Fruit fly (Drosophila melanogaster) whole organism, embryonic: ENCODE data around the gene CG7213.

Experiments
- Abd-B ChIP-seq: fragments of 200-800 bp; sonication (Bioruptor generic); optimal IDR thresholded peaks from 2 replicates; lab custom pipeline; 2018; ENCODE audit warnings: missing biosample characterization, mild to moderate bottlenecking, missing genetic modification characterization, moderate library complexity
- Antp ChIP-seq: fragments of 200-800 bp; sonication (Bioruptor generic); optimal IDR thresholded peaks from 3 replicates; lab custom pipeline; 2016; ENCODE audit warnings: missing biosample characterization, missing genetic modification characterization
- BEAF-32 ChIP-seq: fragments of 200-800 bp; sonication (Bioruptor generic); optimal IDR thresholded peaks from 3 replicates; lab custom pipeline; 2017; ENCODE audit warnings: missing biosample characterization, missing genetic modification characterization, mild to moderate bottlenecking, moderate library complexity, missing genetic modification reagents
- Bteb2 ChIP-seq: fragments of 200-800 bp; sonication (Bioruptor generic); optimal IDR thresholded peaks from 2 replicates; lab custom pipeline; 2016; ENCODE audit warnings: missing biosample characterization, missing genetic modification characterization
- CG10147 ChIP-seq: fragments of 200-800 bp; sonication (Bioruptor generic); optimal IDR thresholded peaks from 2 replicates; lab custom pipeline; 2019; ENCODE audit warnings: missing biosample characterization, mild to moderate bottlenecking, missing genetic modification characterization, moderate library complexity
- CG1024 ChIP-seq: fragments of 200-800 bp; sonication (Bioruptor generic); IDR thresholded peaks from 2 replicates; pipeline ENCODE4 v1.3.6; 2022; ENCODE audit warnings: missing biosample characterization, missing genetic modification characterization
- CG10321 ChIP-seq: fragments of 200-800 bp; sonication (Bioruptor generic); IDR thresholded peaks from 2 replicates; pipeline ENCODE4 v1.3.6; 2022; ENCODE audit warnings: missing biosample characterization, missing genetic modification characterization
- CG11696 ChIP-seq: fragments of 200-800 bp; sonication (Bioruptor generic); IDR thresholded peaks from 2 replicates; pipeline ENCODE4 v1.3.6; 2022; ENCODE audit warnings: missing biosample characterization, missing genetic modification characterization
- CG14710 ChIP-seq: fragments of 200-800 bp; sonication (Bioruptor generic); optimal IDR thresholded peaks from 3 replicates; lab custom pipeline; 2019; ENCODE audit warnings: missing biosample characterization, mild to moderate bottlenecking, missing genetic modification characterization, moderate library complexity
- CG16863 ChIP-seq: fragments of 200-800 bp; sonication (Bioruptor generic); optimal IDR thresholded peaks from 3 replicates; lab custom pipeline; 2016; ENCODE audit warnings: missing biosample characterization, missing genetic modification characterization
- CG1832 ChIP-seq: fragments of 200-800 bp; sonication (Bioruptor generic); optimal IDR thresholded peaks from 2 replicates; lab custom pipeline; 2017; ENCODE audit warnings: missing biosample characterization, mild to moderate bottlenecking, missing genetic modification characterization, inconsistent platforms
- CG18764 ChIP-seq: fragments of 200-800 bp; sonication (Bioruptor generic); optimal IDR thresholded peaks from 3 replicates; lab custom pipeline; 2016; ENCODE audit warnings: missing biosample characterization, missing genetic modification characterization
- CG2116 ChIP-seq: fragments of 200-800 bp; sonication (Bioruptor generic); optimal IDR thresholded peaks from 3 replicates; lab custom pipeline; 2018; ENCODE audit warnings: missing biosample characterization, mild to moderate bottlenecking, missing genetic modification characterization
- CG30431 ChIP-seq: fragments of 200-800 bp; sonication (Bioruptor generic); optimal IDR thresholded peaks from 2 replicates; lab custom pipeline; 2017; ENCODE audit warnings: missing biosample characterization, missing genetic modification characterization
- CG31224 ChIP-seq: fragments of 200-800 bp; sonication (Bioruptor generic); IDR thresholded peaks from 2 replicates; pipeline ENCODE4 v1.3.6; 2022; ENCODE audit warnings: missing biosample characterization, missing genetic modification characterization
- CG34376 ChIP-seq: fragments of 200-800 bp; sonication (Bioruptor generic); optimal IDR thresholded peaks from 2 replicates; lab custom pipeline; 2018; ENCODE audit warnings: missing biosample characterization, mild to moderate bottlenecking, missing genetic modification characterization
- CG6175 ChIP-seq: fragments of 200-800 bp; sonication (Bioruptor generic); IDR thresholded peaks from 3 replicates; pipeline ENCODE4 v1.3.6; 2022; ENCODE audit warnings: missing biosample characterization, missing genetic modification characterization
- CG6683 ChIP-seq: fragments of 200-800 bp; sonication (Bioruptor generic); optimal IDR thresholded peaks from 2 replicates; lab custom pipeline; 2017; ENCODE audit warnings: missing biosample characterization, mild to moderate bottlenecking, missing genetic modification characterization, missing genetic modification reagents
- CG7271 ChIP-seq: fragments of 200-800 bp; sonication (Bioruptor generic); optimal IDR thresholded peaks from 2 replicates; lab custom pipeline; 2018; ENCODE audit warnings: missing biosample characterization, mild to moderate bottlenecking, missing genetic modification characterization, moderate library complexity
- CG7839 ChIP-seq: fragments of 200-800 bp; sonication (Bioruptor generic); optimal IDR thresholded peaks from 3 replicates; lab custom pipeline; 2018; ENCODE audit warnings: missing biosample characterization, mild to moderate bottlenecking, missing genetic modification characterization, moderate library complexity
- CG7963 ChIP-seq: fragments of 200-800 bp; sonication (Bioruptor generic); IDR thresholded peaks from 3 replicates; pipeline ENCODE4 v1.3.6; 2022; ENCODE audit warnings: missing biosample characterization, missing genetic modification characterization; ENCODE audit not compliant: partially characterized antibody
- CG8388 ChIP-seq: fragments of 200-800 bp; sonication (Bioruptor generic); optimal IDR thresholded peaks from 2 replicates; lab custom pipeline; 2019; ENCODE audit warnings: missing biosample characterization, mild to moderate bottlenecking, missing genetic modification characterization, moderate library complexity
- CG9609 ChIP-seq: fragments of 200-800 bp; sonication (Bioruptor generic); optimal IDR thresholded peaks from 3 replicates; lab custom pipeline; 2016; ENCODE audit warnings: missing biosample characterization, missing genetic modification characterization
- HLH3B ChIP-seq: fragments of 200-800 bp; sonication (Bioruptor generic); IDR thresholded peaks from 2 replicates; pipeline ENCODE4 v1.3.6; 2022; ENCODE audit warnings: missing biosample characterization, missing genetic modification characterization
- HmgZ ChIP-seq: fragments of 200-800 bp; sonication (Bioruptor generic); optimal IDR thresholded peaks from 2 replicates; lab custom pipeline; 2018; ENCODE audit warnings: missing biosample characterization, mild to moderate bottlenecking, missing genetic modification characterization
- Kr ChIP-seq: fragments of 200-800 bp; sonication (Bioruptor generic); optimal IDR thresholded peaks from 2 replicates; lab custom pipeline; 2017; ENCODE audit warnings: missing biosample characterization, mild to moderate bottlenecking, missing genetic modification characterization
- MTF-1 ChIP-seq: fragments of 200-800 bp; sonication (Bioruptor generic); optimal IDR thresholded peaks from 2 replicates; lab custom pipeline; 2018; ENCODE audit warnings: missing biosample characterization, mild to moderate bottlenecking, missing genetic modification characterization, borderline replicate concordance
- Mad ChIP-seq: fragments of 200-800 bp; sonication (Bioruptor generic); optimal IDR thresholded peaks from 2 replicates; lab custom pipeline; 2016; ENCODE audit warnings: missing biosample characterization, missing genetic modification characterization
- Sin3A ChIP-seq: fragments of >200 bp; optimal IDR thresholded peaks from 2 replicates; lab custom pipeline; 2018
- Ssrp ChIP-seq: fragments of 200-800 bp; sonication (Bioruptor generic); optimal IDR thresholded peaks from 2 replicates; lab custom pipeline; 2018; ENCODE audit warnings: missing biosample characterization, mild to moderate bottlenecking, missing genetic modification characterization, moderate library complexity
- ab ChIP-seq: fragments of 200-800 bp; sonication (Bioruptor generic); optimal IDR thresholded peaks from 2 replicates; lab custom pipeline; 2016; ENCODE audit warnings: missing biosample characterization, missing genetic modification characterization
- al ChIP-seq: fragments of 200-800 bp; sonication (Bioruptor generic); IDR thresholded peaks from 2 replicates; pipeline ENCODE4 v1.3.6; 2022; ENCODE audit warnings: missing biosample characterization, missing genetic modification characterization
- bab2 ChIP-seq: fragments of 200-800 bp; sonication (Bioruptor generic); optimal IDR thresholded peaks from 2 replicates; lab custom pipeline; 2016; ENCODE audit warnings: missing biosample characterization, missing genetic modification characterization
- chinmo ChIP-seq: fragments of 200-800 bp; sonication (Bioruptor generic); IDR thresholded peaks from 4 replicates; pipeline ENCODE4 v1.3.6; 2022; ENCODE audit warnings: missing biosample characterization, missing genetic modification characterization; ENCODE audit not compliant: partially characterized antibody
- dan ChIP-seq: fragments of 200-800 bp; sonication (Bioruptor generic); IDR thresholded peaks from 2 replicates; pipeline ENCODE4 v1.3.6; 2022; ENCODE audit warnings: missing biosample characterization, missing genetic modification characterization
- dmrt99B ChIP-seq: fragments of 200-800 bp; sonication (Bioruptor generic); optimal IDR thresholded peaks from 2 replicates; lab custom pipeline; 2018; ENCODE audit warnings: missing biosample characterization, mild to moderate bottlenecking, missing genetic modification characterization, moderate library complexity
- emc ChIP-seq: fragments of 200-800 bp; sonication (Bioruptor generic); optimal IDR thresholded peaks from 2 replicates; lab custom pipeline; 2016; ENCODE audit warnings: missing biosample characterization, missing genetic modification characterization
- gce ChIP-seq: fragments of 200-800 bp; sonication (Bioruptor generic); IDR thresholded peaks from 3 replicates; pipeline ENCODE4 v1.3.6; 2022; ENCODE audit warnings: missing biosample characterization, missing genetic modification characterization
- gcm2 ChIP-seq: fragments of 200-800 bp; sonication (Bioruptor generic); optimal IDR thresholded peaks from 2 replicates; lab custom pipeline; 2016; ENCODE audit warnings: missing biosample characterization, missing genetic modification characterization
- hkb ChIP-seq, 2 experiments: fragments of 200-800 bp in 1 of 2; fragments of >200 bp in 1 of 2; sonication (Bioruptor generic) in 1 of 2; IDR thresholded peaks in 1 of 2; optimal IDR thresholded peaks in 1 of 2; 2 replicates each; pipeline versions ENCODE4 v1.3.6 to Lab custom; 2017 to 2022; ENCODE audit warnings: missing biosample characterization in 1 of 2, missing genetic modification characterization in 1 of 2
- jumu ChIP-seq: fragments of 200-800 bp; sonication (Bioruptor generic); optimal IDR thresholded peaks from 3 replicates; lab custom pipeline; 2016; ENCODE audit warnings: missing biosample characterization, missing genetic modification characterization
- luna ChIP-seq: fragments of 200-800 bp; sonication (Bioruptor generic); optimal IDR thresholded peaks from 2 replicates; lab custom pipeline; 2016; ENCODE audit warnings: missing biosample characterization, missing genetic modification characterization
- pb ChIP-seq: fragments of 200-800 bp; sonication (Bioruptor generic); optimal IDR thresholded peaks from 3 replicates; lab custom pipeline; 2016; ENCODE audit warnings: missing biosample characterization, missing genetic modification characterization
- scrt ChIP-seq: fragments of 200-800 bp; sonication (Bioruptor generic); optimal IDR thresholded peaks from 2 replicates; lab custom pipeline; 2018; ENCODE audit warnings: missing biosample characterization, mild to moderate bottlenecking, missing genetic modification characterization, moderate library complexity
- sr ChIP-seq: fragments of 200-800 bp; sonication (Bioruptor generic); IDR thresholded peaks from 3 replicates; pipeline ENCODE4 v1.3.6; 2022; ENCODE audit warnings: missing biosample characterization, missing genetic modification characterization
- stc ChIP-seq: fragments of 200-800 bp; sonication (Bioruptor generic); IDR thresholded peaks from 2 replicates; pipeline ENCODE4 v1.3.6; 2022; ENCODE audit warnings: missing biosample characterization, missing genetic modification characterization
- unpg ChIP-seq: fragments of 200-800 bp; sonication (Bioruptor generic); optimal IDR thresholded peaks from 3 replicates; lab custom pipeline; 2018; ENCODE audit warnings: missing biosample characterization, mild to moderate bottlenecking, missing genetic modification characterization, moderate library complexity
- zen2 ChIP-seq: fragments of 200-800 bp; sonication (Bioruptor generic); IDR thresholded peaks from 3 replicates; pipeline ENCODE4 v1.3.6; 2022; ENCODE audit warnings: missing biosample characterization, missing genetic modification characterization; ENCODE audit not compliant: partially characterized antibody

The CG7213 gene

DNA sequence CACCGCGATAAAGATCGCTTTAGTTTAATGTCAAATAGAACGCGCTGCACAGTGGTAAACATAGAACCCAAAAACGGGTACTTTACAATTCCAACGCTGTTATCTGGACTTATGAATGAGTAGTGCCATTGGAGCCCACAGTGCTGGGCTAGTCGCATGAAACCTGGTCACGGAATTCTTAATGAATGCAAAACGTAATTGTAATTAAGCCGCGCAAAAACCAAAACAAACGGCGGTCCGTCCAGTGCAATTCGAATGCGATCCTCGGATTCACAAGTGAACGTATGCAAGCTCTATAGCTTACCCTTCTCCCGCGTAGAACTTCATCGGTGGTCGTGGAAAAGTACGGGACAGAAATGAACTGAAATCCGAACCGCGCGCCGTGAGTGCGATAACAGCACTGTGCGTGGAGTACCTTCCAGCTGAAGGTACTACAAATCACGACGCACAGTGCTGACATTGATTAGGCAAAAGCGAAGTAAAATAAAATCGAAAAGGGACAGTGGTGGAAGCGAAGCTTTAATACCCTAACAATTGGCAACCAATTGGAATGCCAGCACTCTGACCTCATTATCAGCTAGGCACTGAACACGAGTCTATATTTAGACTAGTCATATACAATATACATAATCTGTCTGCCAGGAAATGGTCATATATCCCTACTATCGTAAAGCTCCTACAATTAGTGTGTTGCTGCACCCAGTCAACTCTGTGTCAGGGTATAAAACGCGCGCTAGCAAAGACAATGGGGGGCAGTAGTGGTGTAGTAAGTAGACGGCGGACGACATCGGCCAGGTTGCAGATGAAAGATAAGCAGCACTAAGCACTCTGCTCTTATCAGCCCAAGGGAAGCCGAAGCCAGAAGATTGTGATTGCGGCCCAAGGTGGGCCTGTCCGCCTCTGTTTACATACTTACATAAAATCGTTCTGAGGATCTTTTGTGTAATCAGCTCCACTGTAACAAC is 54.9 kb downstream of the CG7213 start (continued):
- peak; percentile 41 for TF ChIP-seq Mad (GFP tag; lab: Kevin White, UChicago)
- peak; percentile 1 for TF ChIP-seq luna (GFP tag; lab: Kevin White, UChicago)
- peak; percentile 30 for TF ChIP-seq Abd-B (GFP tag; lab: Kevin White, UChicago)
- peak; percentile 42 for TF ChIP-seq jumu
- no peak for TF ChIP-seq CG10321 (GFP tag; lab: Robert Waterston, UW)
- no peak for TF ChIP-seq CG2116 (GFP tag; lab: Kevin White, UChicago)
- TF ChIP-seq CG10147: no peak
- TF ChIP-seq CG7963: no peak
- peak; percentile 11 for TF ChIP-seq CG6683
- no peak for TF ChIP-seq ab (GFP tag; lab: Kevin White, UChicago)
- no peak for TF ChIP-seq CG14710 (tag; lab: Kevin White, UChicago)
- TF ChIP-seq HLH3B (GFP tag; lab: Robert Waterston, UW): peak; percentile 28; the same call in 1 of the 2 replicates
- TF ChIP-seq CG7271 (tag; lab: Kevin White, UChicago): no peak
- no peak for TF ChIP-seq gcm2 (GFP tag; lab: Kevin White, UChicago)
- TF ChIP-seq hkb (optimal IDR thresholded peaks at IDR 0.05; lab: Kevin White, UChicago): no peak
- peak; percentile 63 for TF ChIP-seq hkb (GFP tag; IDR thresholded peaks at IDR 0.05; lab: Robert Waterston, UW)
- peak; percentile 97 for TF ChIP-seq CG34376 (GFP tag; lab: Kevin White, UChicago)
- no peak for TF ChIP-seq zen2 (GFP tag; lab: Robert Waterston, UW)
- no peak for TF ChIP-seq dan (GFP tag; lab: Robert Waterston, UW)
- no peak for TF ChIP-seq Kr
- TF ChIP-seq sr (GFP tag; lab: Robert Waterston, UW): no peak
- 0 out of 2 replicates have a peak, but pooled peaks have one; percentile 8 for TF ChIP-seq CG11696 (GFP tag; lab: Robert Waterston, UW)
- peak; percentile 38 for TF ChIP-seq unpg (GFP tag; lab: Kevin White, UChicago)
- no peak; the same call in 1 of the 2 replicates for TF ChIP-seq al
- no peak for TF ChIP-seq emc (GFP tag; lab: Kevin White, UChicago)
- TF ChIP-seq CG31224: 0 out of 2 replicates have a peak, but pooled peaks have one; percentile 16
- no peak for TF ChIP-seq CG30431
- TF ChIP-seq pb (GFP tag; lab: Kevin White, UChicago): peak; percentile 31
- no peak for TF ChIP-seq Sin3A (lab: Kevin White, UChicago)
- no peak for TF ChIP-seq CG18764
- TF ChIP-seq BEAF-32: no peak
- TF ChIP-seq CG1832: no peak
- TF ChIP-seq bab2 (GFP tag; lab: Kevin White, UChicago): peak; percentile 37
- no peak for TF ChIP-seq CG8388 (GFP tag; lab: Kevin White, UChicago)
- no peak for TF ChIP-seq Bteb2
- TF ChIP-seq scrt (GFP tag; lab: Kevin White, UChicago): peak; percentile 19
- 0 out of 4 replicates have a peak, but pooled peaks have one; percentile 41 for TF ChIP-seq chinmo (GFP tag; lab: Robert Waterston, UW)
- TF ChIP-seq CG16863 (GFP tag; lab: Kevin White, UChicago): peak; percentile 63
- no peak for TF ChIP-seq dmrt99B (tag; lab: Kevin White, UChicago)
- peak; percentile 57 for TF ChIP-seq CG9609 (GFP tag; lab: Kevin White, UChicago)
- TF ChIP-seq stc (GFP tag; lab: Robert Waterston, UW): no peak
- TF ChIP-seq Ssrp (tag; lab: Kevin White, UChicago): peak; percentile 26
- no peak for TF ChIP-seq MTF-1
- no peak for TF ChIP-seq HmgZ (tag; lab: Kevin White, UChicago)
- 0 out of 3 replicates have a peak, but pooled peaks have one; percentile 44 for TF ChIP-seq CG6175 (GFP tag; lab: Robert Waterston, UW)
- peak; percentile 50 for TF ChIP-seq Antp (GFP tag; lab: Kevin White, UChicago)
- no peak for TF ChIP-seq CG1024 (GFP tag; lab: Robert Waterston, UW)
- TF ChIP-seq CG7839 (tag; lab: Kevin White, UChicago): peak; percentile 58
- TF ChIP-seq gce (GFP tag; lab: Robert Waterston, UW): no peak
